Fruit fly (Drosophila melanogaster) whole organism, embryonic: ENCODE measurements around the gene Best2.

Experiments used
- Bgb ChIP-seq: fragments of 200-800 bp; sonication (Bioruptor generic); IDR thresholded peaks from 2 replicates; pipeline ENCODE4 v1.3.6; 2022; ENCODE audit warnings: missing biosample characterization, missing genetic modification characterization; ENCODE audit not compliant: partially characterized antibody
- CG10321 ChIP-seq: fragments of 200-800 bp; sonication (Bioruptor generic); IDR thresholded peaks from 2 replicates; pipeline ENCODE4 v1.3.6; 2022; ENCODE audit warnings: missing biosample characterization, missing genetic modification characterization
- CG11247 ChIP-seq: fragments of 200-800 bp; sonication (Bioruptor generic); IDR thresholded peaks from 2 replicates; pipeline ENCODE4 v1.3.6; 2022; ENCODE audit warnings: missing biosample characterization, missing genetic modification characterization
- CG11504 ChIP-seq: fragments of 200-800 bp; sonication (Bioruptor generic); optimal IDR thresholded peaks from 3 replicates; lab custom pipeline; 2019; ENCODE audit warnings: missing biosample characterization, mild to moderate bottlenecking, missing genetic modification characterization, moderate library complexity
- CG12071 ChIP-seq: fragments of 200-800 bp; sonication (Bioruptor generic); optimal IDR thresholded peaks from 3 replicates; lab custom pipeline; 2018; ENCODE audit warnings: missing biosample characterization, mild to moderate bottlenecking, missing genetic modification characterization
- CG12236 ChIP-seq: fragments of 200-800 bp; sonication (Bioruptor generic); optimal IDR thresholded peaks from 2 replicates; lab custom pipeline; 2016; ENCODE audit warnings: missing biosample characterization, missing genetic modification characterization
- CG12299 ChIP-seq: fragments of 200-800 bp; sonication (Bioruptor generic); optimal IDR thresholded peaks from 2 replicates; lab custom pipeline; 2018; ENCODE audit warnings: missing biosample characterization, mild to moderate bottlenecking, missing genetic modification characterization
- CG14667 ChIP-seq: fragments of 200-800 bp; sonication (Bioruptor generic); IDR thresholded peaks from 2 replicates; pipeline ENCODE4 v1.3.6; 2022; ENCODE audit warnings: missing biosample characterization, missing genetic modification characterization
- CG1603 ChIP-seq: fragments of 200-800 bp; sonication (Bioruptor generic); optimal IDR thresholded peaks from 2 replicates; lab custom pipeline; 2019; ENCODE audit warnings: missing biosample characterization, mild to moderate bottlenecking, missing genetic modification characterization, moderate library complexity
- CG16779 ChIP-seq: fragments of 200-800 bp; sonication (Bioruptor generic); IDR thresholded peaks from 2 replicates; pipeline ENCODE4 v1.3.6; 2022; ENCODE audit warnings: missing biosample characterization, missing genetic modification characterization
- CG18011 ChIP-seq: fragments of 200-800 bp; sonication (Bioruptor generic); optimal IDR thresholded peaks from 2 replicates; lab custom pipeline; 2017; ENCODE audit warnings: missing biosample characterization, missing genetic modification characterization, mild to moderate bottlenecking, moderate library complexity, missing genotype
- CG18262 ChIP-seq: fragments of 200-800 bp; optimal IDR thresholded peaks from 3 replicates; lab custom pipeline; 2019; ENCODE audit warnings: missing biosample characterization, mild to moderate bottlenecking, missing genetic modification characterization, moderate library complexity
- CG18476 ChIP-seq: fragments of 200-800 bp; sonication (Bioruptor generic); optimal IDR thresholded peaks from 2 replicates; lab custom pipeline; 2016; ENCODE audit warnings: missing biosample characterization, mild to moderate bottlenecking, missing genetic modification characterization
- CG18599 ChIP-seq: fragments of 200-800 bp; sonication (Bioruptor generic); optimal IDR thresholded peaks from 3 replicates; lab custom pipeline; 2017; ENCODE audit warnings: missing biosample characterization, missing genetic modification characterization, mild to moderate bottlenecking, moderate library complexity, missing genetic modification reagents
- CG2678 ChIP-seq: fragments of 200-800 bp; sonication (Bioruptor generic); optimal IDR thresholded peaks from 3 replicates; lab custom pipeline; 2019; ENCODE audit warnings: missing biosample characterization, mild to moderate bottlenecking, missing genetic modification characterization, moderate library complexity
- CG30020 ChIP-seq: fragments of 200-800 bp; optimal IDR thresholded peaks from 2 replicates; lab custom pipeline; 2019; ENCODE audit warnings: missing biosample characterization, mild to moderate bottlenecking, missing genetic modification characterization, moderate library complexity
- CG31365 ChIP-seq: fragments of 200-800 bp; sonication (Bioruptor generic); optimal IDR thresholded peaks from 2 replicates; lab custom pipeline; 2018; ENCODE audit warnings: missing biosample characterization, mild to moderate bottlenecking, missing genetic modification characterization
- CG32532 ChIP-seq: fragments of 200-800 bp; sonication (Bioruptor generic); IDR thresholded peaks from 2 replicates; pipeline ENCODE4 v1.3.6; 2022; ENCODE audit warnings: missing biosample characterization, missing genetic modification characterization
- CG6689 ChIP-seq: fragments of 200-800 bp; sonication (Bioruptor generic); IDR thresholded peaks from 2 replicates; pipeline ENCODE4 v1.3.6; 2022; ENCODE audit warnings: missing biosample characterization, missing genetic modification characterization
- CG9215 ChIP-seq: fragments of 200-800 bp; sonication (Bioruptor generic); IDR thresholded peaks from 2 replicates; pipeline ENCODE4 v1.3.6; 2022; ENCODE audit warnings: missing biosample characterization, missing genetic modification characterization
- Camta ChIP-seq: fragments of 200-800 bp; sonication (Bioruptor generic); optimal IDR thresholded peaks from 2 replicates; lab custom pipeline; 2016; ENCODE audit warnings: missing biosample characterization, missing genetic modification characterization
- D19A ChIP-seq: fragments of 200-800 bp; optimal IDR thresholded peaks from 3 replicates; lab custom pipeline; 2019; ENCODE audit warnings: missing biosample characterization, mild to moderate bottlenecking, missing genetic modification characterization, moderate library complexity
- Dbx ChIP-seq: fragments of 200-800 bp; sonication (Bioruptor generic); IDR thresholded peaks from 3 replicates; pipeline ENCODE4 v1.3.6; 2022; ENCODE audit warnings: missing biosample characterization, missing genetic modification characterization
- Hmx ChIP-seq: fragments of 200-800 bp; sonication (Bioruptor generic); optimal IDR thresholded peaks from 2 replicates; lab custom pipeline; 2016; ENCODE audit warnings: missing biosample characterization, missing genetic modification characterization
- Mes4 ChIP-seq: fragments of 200-800 bp; sonication (Bioruptor generic); optimal IDR thresholded peaks from 2 replicates; lab custom pipeline; 2016; ENCODE audit warnings: missing biosample characterization, missing genetic modification characterization
- Nf-YC ChIP-seq: fragments of 200-800 bp; optimal IDR thresholded peaks from 3 replicates; lab custom pipeline; 2019; ENCODE audit warnings: missing biosample characterization, mild to moderate bottlenecking, missing genetic modification characterization, moderate library complexity
- Sry-δ ChIP-seq: fragments of 200-800 bp; sonication (Bioruptor generic); optimal IDR thresholded peaks from 2 replicates; lab custom pipeline; 2016; ENCODE audit warnings: missing biosample characterization, missing genetic modification characterization
- Tbp ChIP-seq: fragments of >200 bp; optimal IDR thresholded peaks from 2 replicates; lab custom pipeline; 2018; ENCODE audit warnings: missing biosample characterization, missing genetic modification characterization
- ash1 ChIP-seq: fragments of 200-800 bp; sonication (Bioruptor generic); optimal IDR thresholded peaks from 2 replicates; lab custom pipeline; 2018; ENCODE audit warnings: missing biosample characterization, mild to moderate bottlenecking, missing genetic modification characterization
- bowl ChIP-seq: fragments of 200-800 bp; sonication (Bioruptor generic); IDR thresholded peaks from 2 replicates; pipeline ENCODE4 v1.3.6; 2022; ENCODE audit warnings: missing biosample characterization, missing genetic modification characterization
- corto ChIP-seq: fragments of 200-800 bp; sonication (Bioruptor generic); optimal IDR thresholded peaks from 2 replicates; lab custom pipeline; 2016; ENCODE audit warnings: missing biosample characterization, mild to moderate bottlenecking, missing genetic modification characterization, moderate library complexity
- disco-r ChIP-seq: fragments of 200-800 bp; sonication (Bioruptor generic); optimal IDR thresholded peaks from 2 replicates; lab custom pipeline; 2016; ENCODE audit warnings: missing biosample characterization, missing genetic modification characterization
- eve ChIP-seq, 2 experiments: fragments of >200 bp; optimal IDR thresholded peaks; 2 replicates each; lab custom pipeline; 2017; ENCODE audit warnings: missing biosample characterization in 2 of 2, missing genetic modification characterization in 2 of 2
- exex ChIP-seq: fragments of 200-800 bp; sonication (Bioruptor generic); optimal IDR thresholded peaks from 4 replicates; lab custom pipeline; 2018; ENCODE audit warnings: missing biosample characterization, mild to moderate bottlenecking, missing genetic modification characterization, moderate library complexity
- fru ChIP-seq: fragments of >200 bp; optimal IDR thresholded peaks from 2 replicates; lab custom pipeline; 2017
- grau ChIP-seq: fragments of 200-800 bp; optimal IDR thresholded peaks from 3 replicates; lab custom pipeline; 2019; ENCODE audit warnings: missing biosample characterization, mild to moderate bottlenecking, missing genetic modification characterization, moderate library complexity
- gro ChIP-seq: fragments of 200-800 bp; sonication (Bioruptor generic); optimal IDR thresholded peaks from 2 replicates; lab custom pipeline; 2016; ENCODE audit warnings: missing biosample characterization, missing genetic modification characterization
- ham ChIP-seq: fragments of 200-800 bp; sonication (Bioruptor generic); IDR thresholded peaks from 2 replicates; pipeline ENCODE4 v1.3.6; 2022; ENCODE audit warnings: missing biosample characterization, missing genetic modification characterization
- hbn ChIP-seq: fragments of 200-800 bp; sonication (Bioruptor generic); IDR thresholded peaks from 2 replicates; pipeline ENCODE4 v1.3.6; 2022; ENCODE audit warnings: missing biosample characterization, missing genetic modification characterization; ENCODE audit not compliant: partially characterized antibody
- hth ChIP-seq: fragments of >200 bp; optimal IDR thresholded peaks from 2 replicates; lab custom pipeline; 2017; ENCODE audit warnings: inconsistent platforms
- kni ChIP-seq: fragments of 200-800 bp; sonication (Bioruptor generic); optimal IDR thresholded peaks from 3 replicates; lab custom pipeline; 2017; ENCODE audit warnings: mild to moderate bottlenecking, missing biosample characterization, missing genetic modification reagents, missing genetic modification characterization
- pfk ChIP-seq: fragments of 200-800 bp; sonication (Bioruptor generic); optimal IDR thresholded peaks from 2 replicates; lab custom pipeline; 2018; ENCODE audit warnings: missing biosample characterization, mild to moderate bottlenecking, missing genetic modification characterization, moderate library complexity
- pum ChIP-seq: fragments of 200-800 bp; sonication (Bioruptor generic); optimal IDR thresholded peaks from 2 replicates; lab custom pipeline; 2016; ENCODE audit warnings: missing biosample characterization, missing genetic modification characterization
- pzg ChIP-seq: fragments of 200-800 bp; sonication (Bioruptor generic); optimal IDR thresholded peaks from 3 replicates; lab custom pipeline; 2018; ENCODE audit warnings: missing biosample characterization, mild to moderate bottlenecking, missing genetic modification characterization, moderate library complexity
- run ChIP-seq: fragments of 200-800 bp; sonication (Bioruptor generic); optimal IDR thresholded peaks from 3 replicates; lab custom pipeline; 2018; ENCODE audit warnings: missing biosample characterization, mild to moderate bottlenecking, missing genetic modification characterization
- sens-2 ChIP-seq: fragments of 200-800 bp; sonication (Bioruptor generic); IDR thresholded peaks from 2 replicates; pipeline ENCODE4 v1.3.6; 2022; ENCODE audit warnings: missing biosample characterization, missing genetic modification characterization
- sna ChIP-seq: fragments of 200-800 bp; sonication (Bioruptor generic); IDR thresholded peaks from 2 replicates; pipeline ENCODE4 v1.3.6; 2022; ENCODE audit warnings: missing biosample characterization, missing genetic modification characterization; ENCODE audit not compliant: partially characterized antibody
- tx ChIP-seq: fragments of 200-800 bp; sonication (Bioruptor generic); optimal IDR thresholded peaks from 2 replicates; lab custom pipeline; 2016; ENCODE audit warnings: missing biosample characterization, missing genetic modification characterization
- unc-4 ChIP-seq: fragments of 200-800 bp; sonication (Bioruptor generic); IDR thresholded peaks from 2 replicates; pipeline ENCODE4 v1.3.6; 2022; ENCODE audit warnings: missing biosample characterization, missing genetic modification characterization; ENCODE audit not compliant: partially characterized antibody

Best2 gene

DNA sequence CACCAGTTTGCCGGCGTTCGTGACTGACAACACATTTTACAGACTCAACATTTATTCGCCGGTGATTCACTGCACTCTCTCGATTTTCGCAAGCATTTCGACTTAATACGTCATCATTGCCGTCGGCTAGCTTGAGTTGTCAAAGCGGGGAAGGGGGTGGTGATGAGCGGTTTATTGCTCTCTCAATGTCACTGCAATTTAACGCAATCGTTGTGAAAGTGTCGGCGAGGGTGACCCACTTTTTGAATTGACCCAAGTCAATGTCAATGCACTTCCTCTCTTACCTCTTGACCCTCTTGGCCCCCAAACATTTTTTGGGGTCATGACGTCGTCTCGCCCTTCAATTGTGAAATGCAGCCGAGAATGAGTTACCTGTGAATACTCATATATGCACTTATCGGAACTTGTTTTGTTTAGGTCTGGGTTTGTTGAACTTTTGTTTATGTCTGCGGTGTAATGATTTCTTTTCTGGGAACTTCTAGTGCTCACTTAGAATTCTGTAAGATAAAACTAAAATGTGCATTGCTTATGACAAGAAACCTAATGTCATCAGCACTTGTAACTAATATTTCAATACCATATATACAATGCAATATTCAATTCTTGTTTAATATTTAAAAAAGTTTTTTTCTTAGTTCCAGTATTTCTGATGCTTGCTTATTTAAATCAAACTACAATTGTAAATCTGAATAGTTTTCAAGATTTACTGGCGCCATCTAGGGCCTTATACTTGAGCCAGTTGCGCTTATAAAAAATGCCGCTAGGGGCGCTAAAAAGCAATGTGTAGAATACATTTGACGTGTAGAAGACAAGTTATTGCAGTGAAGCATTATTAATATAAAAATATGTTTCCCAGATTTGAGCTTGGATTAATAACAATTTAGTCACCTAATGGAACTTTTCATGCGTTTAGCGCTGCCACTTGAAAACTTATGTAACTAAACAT is 7.7 kb upstream of the Best2 start (continued):
- TF ChIP-seq CG18599 (no peak), Sry-δ (peak; percentile 7), gro (GFP tag; lab: Kevin White, UChicago) (no peak), Hmx (GFP tag; lab: Kevin White, UChicago) (no peak), CG6689 (GFP tag; lab: Robert Waterston, UW) (no peak), CG16779 (GFP tag; lab: Robert Waterston, UW) (no peak), eve (GFP tag; optimal IDR thresholded peaks at IDR 0.05; lab: Kevin White, UChicago) (no peak), unc-4 (GFP tag; lab: Robert Waterston, UW) (no peak), D19A (tag; lab: Kevin White, UChicago) (no peak), run (tag; lab: Kevin White, UChicago) (no peak), corto (no peak), ham (GFP tag; lab: Robert Waterston, UW) (no peak), CG18476 (no peak), CG12071 (GFP tag; lab: Kevin White, UChicago) (no peak), hth (lab: Kevin White, UChicago) (no peak), CG10321 (no peak), CG1603 (tag; lab: Kevin White, UChicago) (peak; percentile 51), CG14667 (GFP tag; lab: Robert Waterston, UW) (peak; percentile 9; the same call in 1 of the 2 replicates), Tbp (GFP tag; lab: Kevin White, UChicago) (no peak), Mes4 (peak; percentile 11), CG11504 (tag; lab: Kevin White, UChicago) (peak; percentile 63), hbn (GFP tag; lab: Robert Waterston, UW) (no peak), CG18011 (no peak), exex (no peak), sens-2 (no peak), CG32532 (GFP tag; lab: Robert Waterston, UW) (peak; percentile 81), tx (peak; percentile 2), sna (GFP tag; lab: Robert Waterston, UW) (no peak), Camta (peak; percentile 57), fru (lab: Kevin White, UChicago) (no peak), CG9215 (GFP tag; lab: Robert Waterston, UW) (no peak), CG30020 (tag; lab: Kevin White, UChicago) (no peak), grau (tag; lab: Kevin White, UChicago) (peak; percentile 66), Bgb (peak; percentile 80), CG12299 (tag; lab: Kevin White, UChicago) (no peak), CG18262 (peak; percentile 50), Nf-YC (tag; lab: Kevin White, UChicago) (peak; percentile 13), disco-r (GFP tag; lab: Kevin White, UChicago) (peak; percentile 43), CG2678 (peak; percentile 23), bowl (GFP tag; lab: Robert Waterston, UW) (no peak), kni (GFP tag; lab: Kevin White, UChicago) (no peak), pzg (GFP tag; lab: Kevin White, UChicago) (no peak), CG31365 (tag; lab: Kevin White, UChicago) (no peak), ash1 (GFP tag; lab: Kevin White, UChicago) (no peak), pum (GFP tag; lab: Kevin White, UChicago) (peak; percentile 28), Dbx (GFP tag; lab: Robert Waterston, UW) (peak; percentile 67; the same call in 1 of the 3 replicates), CG11247 (GFP tag; lab: Robert Waterston, UW) (peak; percentile 76), pfk (GFP tag; lab: Kevin White, UChicago) (no peak), CG12236 (GFP tag; lab: Kevin White, UChicago) (no peak)
